Worm (Caenorhabditis elegans) whole organism, midembryonic: ENCODE data around the gene twk-43.

ENCODE experiments used
- T22C8.4 ChIP-seq: fragments of 200-800 bp; sonication (Bioruptor generic); IDR thresholded peaks from 2 replicates; pipeline ENCODE4 v1.3.6; 2022; ENCODE audit warnings: missing genetic modification characterization, missing compliant biosample characterization
- cog-1 ChIP-seq: sonication (generic microtip); optimal IDR thresholded peaks from 2 replicates; lab custom pipeline; 2016; ENCODE audit warnings: missing genetic modification characterization, missing compliant biosample characterization
- flt-1 ChIP-seq: fragments of 200-800 bp; sonication (Bioruptor generic); IDR thresholded peaks from 2 replicates; pipeline ENCODE4 v1.3.6; 2022; ENCODE audit warnings: missing genetic modification characterization, missing compliant biosample characterization
- klf-2 ChIP-seq: fragments of 200-800 bp; sonication (Bioruptor generic); conservative IDR thresholded peaks from 2 replicates; pipeline ENCODE4 v1.3.6; 2022; ENCODE audit warnings: missing genetic modification reagents, missing genetic modification characterization, missing compliant biosample characterization
- med-1 ChIP-seq: sonication (generic microtip); optimal IDR thresholded peaks from 2 replicates; lab custom pipeline; 2017; ENCODE audit warnings: missing genetic modification characterization, mild to moderate bottlenecking, missing compliant biosample characterization, antibody characterized with exemption, missing genetic modification reagents; ENCODE audit not compliant: insufficient read depth
- ref-1 ChIP-seq: fragments of 200-800 bp; sonication (Bioruptor generic); conservative IDR thresholded peaks from 2 replicates; pipeline ENCODE4 v1.3.6; 2022; ENCODE audit warnings: missing genetic modification reagents, missing genetic modification characterization, missing compliant biosample characterization
- tab-1 ChIP-seq: fragments of 200-800 bp; sonication (Bioruptor generic); IDR thresholded peaks from 2 replicates; pipeline ENCODE4 v1.3.6; 2022; ENCODE audit warnings: missing genetic modification characterization, missing compliant biosample characterization
- ztf-23 ChIP-seq: fragments of 200-800 bp; sonication (Bioruptor generic); IDR thresholded peaks from 2 replicates; pipeline ENCODE4 v1.3.6; 2022; ENCODE audit warnings: missing genetic modification reagents, missing genetic modification characterization, missing compliant biosample characterization
- ztf-29 ChIP-seq: fragments of 200-800 bp; sonication (Bioruptor generic); IDR thresholded peaks from 2 replicates; pipeline ENCODE4 v1.3.6; 2022; ENCODE audit warnings: missing genetic modification reagents, missing genetic modification characterization, missing compliant biosample characterization

Gene twk-43

DNA sequence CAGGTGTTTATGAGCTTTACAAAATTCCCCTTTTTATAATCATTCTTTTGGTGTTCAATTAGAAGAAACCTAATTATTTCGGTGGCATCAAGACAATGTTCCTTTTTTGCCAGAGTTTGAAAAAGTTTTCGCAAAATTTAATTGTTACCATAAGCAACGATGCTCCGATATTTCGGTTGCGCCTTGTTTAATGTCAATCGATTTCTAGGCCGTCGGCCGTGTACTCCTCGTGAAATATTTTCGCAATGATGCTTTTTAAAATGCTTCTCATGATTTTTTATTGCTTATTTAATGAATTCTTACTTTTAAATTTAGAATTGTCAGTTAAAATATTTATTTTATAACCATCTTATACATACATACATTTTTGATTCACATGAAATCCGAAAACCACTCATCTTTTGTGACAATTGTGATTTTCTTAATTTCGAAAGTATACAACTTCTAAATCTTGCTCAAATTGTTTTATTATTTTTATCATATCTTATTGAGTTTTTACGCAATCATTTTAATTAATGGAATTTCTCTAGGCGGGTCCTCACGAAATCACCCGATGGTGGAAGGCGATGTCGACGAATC lies 32.9 kb upstream of the twk-43 start, which contains the start of gene C50B6.3:
Gene C50B6.3 (plus strand): TSS at position 529 of the 579 bp plus-strand sequence.
- TF ChIP-seq flt-1 (GFP tag; lab: Robert Waterston, UW), result no peak
- TF ChIP-seq tab-1 (GFP tag; lab: Robert Waterston, UW), result no peak
- 0 out of 2 replicates have a peak, but pooled peaks have one; percentile 62 for TF ChIP-seq ztf-23 (GFP tag; lab: Robert Waterston, UW)
- no peak for TF ChIP-seq klf-2 (GFP tag; lab: Robert Waterston, UW)
- TF ChIP-seq ztf-29 (GFP tag; lab: Robert Waterston, UW), result no peak
- no peak for TF ChIP-seq cog-1 (tag; lab: Kevin White, UChicago)
- no peak for TF ChIP-seq med-1
- no peak for TF ChIP-seq ref-1
- peak; percentile 69 for TF ChIP-seq T22C8.4 (GFP tag; lab: Robert Waterston, UW)

DNA sequence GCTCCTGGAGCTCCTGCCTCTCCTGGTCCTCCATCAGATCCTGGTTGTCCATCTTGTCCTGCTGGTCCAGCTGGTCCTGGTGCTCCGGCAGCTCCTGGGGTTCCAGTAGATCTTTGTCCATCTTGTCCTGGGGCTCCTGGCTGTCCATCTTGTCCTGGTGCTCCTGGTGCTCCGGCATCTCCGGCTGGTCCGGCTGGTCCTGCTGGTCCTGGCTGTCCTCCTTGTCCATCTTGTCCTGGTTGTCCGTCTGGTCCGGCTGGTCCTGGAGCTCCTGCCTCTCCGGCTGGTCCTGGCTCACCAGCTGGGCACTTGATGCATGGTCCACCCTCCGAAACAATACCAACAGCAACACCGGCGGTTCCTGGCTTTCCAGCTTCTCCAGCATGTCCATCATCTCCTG lies 28.8 kb upstream of the twk-43 start:
- TF ChIP-seq klf-2 (GFP tag; lab: Robert Waterston, UW), result 0 out of 2 replicates have a peak, but pooled peaks have one; percentile 8
- TF ChIP-seq tab-1 (GFP tag; lab: Robert Waterston, UW), result 0 out of 2 replicates have a peak, but pooled peaks have one; percentile 31

DNA sequence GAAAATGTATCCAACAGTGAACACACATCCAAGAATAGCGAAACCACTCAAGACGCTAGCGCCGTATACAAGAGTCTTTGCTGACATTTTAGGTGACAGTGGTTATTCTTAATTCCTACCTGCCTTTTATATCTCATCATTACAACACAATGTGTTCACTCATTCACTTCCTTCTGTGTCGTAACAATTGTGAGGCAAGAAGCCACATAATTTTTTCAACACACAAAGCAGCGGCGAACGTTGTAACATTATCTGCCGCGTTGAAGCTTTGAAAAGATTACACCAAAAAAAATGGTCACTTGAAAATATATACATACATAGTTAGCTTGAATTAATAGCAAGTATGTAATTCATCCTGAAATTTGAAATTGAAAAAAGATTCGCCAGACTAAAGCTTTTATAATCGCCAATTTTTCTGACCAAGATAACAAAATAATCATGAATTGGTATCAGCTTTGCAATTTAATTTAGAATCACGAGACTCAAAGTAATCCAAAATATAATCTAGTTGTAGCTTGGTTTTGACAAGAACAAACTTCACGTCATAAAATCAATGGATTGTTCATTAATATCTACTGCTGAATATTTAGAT lies 28.1 kb upstream of the twk-43 start, which contains the start of the genes col-161 and srh-18:
Gene col-161 (minus strand): TSS at position 101 of the 592 bp plus-strand sequence.
Gene srh-18 (plus strand): TSS at position 542 of the 592 bp plus-strand sequence.
- TF ChIP-seq flt-1 (GFP tag; lab: Robert Waterston, UW), result no peak
- no peak for TF ChIP-seq klf-2 (GFP tag; lab: Robert Waterston, UW)
- no peak for TF ChIP-seq cog-1 (tag; lab: Kevin White, UChicago)

DNA sequence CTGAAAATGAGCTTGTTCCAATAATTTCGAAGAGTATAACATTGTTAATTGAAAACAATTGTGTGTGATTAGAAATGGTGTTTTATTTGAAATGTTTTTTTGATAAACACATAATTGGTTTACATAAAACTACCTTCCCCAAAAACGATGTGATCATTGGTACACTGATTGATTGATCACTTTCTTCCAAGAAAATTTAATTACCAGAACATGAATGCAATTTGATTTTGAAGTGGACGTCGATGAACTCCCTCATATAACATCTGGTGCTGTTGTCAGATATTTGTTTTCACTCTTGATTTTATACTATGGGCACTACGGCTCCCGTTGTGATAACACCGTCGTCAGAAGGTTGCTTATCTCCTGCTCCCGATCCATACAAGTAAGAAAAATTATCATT lies 25.4 kb upstream of the twk-43 start, which contains the start of gene srh-15:
Gene srh-15 (plus strand): TSS at position 301 of the 400 bp plus-strand sequence.
- TF ChIP-seq klf-2 (GFP tag; lab: Robert Waterston, UW), result no peak

DNA sequence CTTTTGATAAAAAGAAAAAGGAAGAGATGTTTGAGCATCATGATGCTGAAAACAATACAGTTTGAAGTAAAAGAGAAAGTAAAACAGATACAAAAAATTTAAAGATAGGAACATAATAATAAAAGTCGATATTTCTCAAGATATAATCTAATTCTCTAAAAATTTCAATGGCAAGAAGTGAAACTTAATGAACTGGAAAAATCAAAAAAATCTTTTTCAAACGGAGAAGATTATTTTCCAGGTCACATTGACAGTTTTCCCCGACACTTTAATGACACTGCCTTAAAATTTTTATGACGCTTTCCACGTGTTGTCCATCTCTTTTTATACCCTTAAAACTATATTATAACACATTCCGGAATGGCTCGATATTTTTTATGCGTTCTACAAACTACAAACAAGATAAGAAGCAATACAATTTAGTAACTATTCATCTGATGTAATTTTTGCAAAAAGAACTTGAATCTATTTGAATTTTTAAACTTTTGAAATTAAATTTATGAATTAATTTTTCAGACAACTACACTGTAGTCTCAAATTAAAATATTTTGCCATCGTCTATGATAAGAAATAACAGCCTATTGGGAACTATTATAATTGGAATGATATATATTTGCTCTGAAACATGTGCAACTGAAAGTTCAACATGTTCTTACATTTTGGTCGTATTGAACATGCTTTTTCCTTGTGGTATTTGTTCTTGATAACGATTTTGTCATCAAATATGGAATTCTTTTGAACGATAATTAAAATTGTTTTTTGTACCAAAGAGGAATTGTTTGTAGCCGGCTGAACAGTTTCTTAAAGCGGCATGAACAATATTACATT lies 20.9 kb upstream of the twk-43 start, which contains the start of gene C50B6.7:
Gene C50B6.7 (minus strand): TSS at position 51 of the 828 bp plus-strand sequence.
- no peak for TF ChIP-seq ztf-29 (GFP tag; lab: Robert Waterston, UW)
- no peak for TF ChIP-seq ref-1
- no peak for TF ChIP-seq med-1
- TF ChIP-seq tab-1 (GFP tag; lab: Robert Waterston, UW), result no peak
- no peak for TF ChIP-seq flt-1 (GFP tag; lab: Robert Waterston, UW)
- TF ChIP-seq klf-2 (GFP tag; lab: Robert Waterston, UW), result no peak
- TF ChIP-seq cog-1 (tag; lab: Kevin White, UChicago), result no peak
- TF ChIP-seq T22C8.4 (GFP tag; lab: Robert Waterston, UW), result no peak
- no peak for TF ChIP-seq ztf-23 (GFP tag; lab: Robert Waterston, UW)

ce11 chrV:13327463-13327862 lies 18.6 kb upstream of the twk-43 start, which contains the start of gene str-37:
Gene str-37 (plus strand): TSS chrV:13327763.
- TF ChIP-seq cog-1 (tag; lab: Kevin White, UChicago) (no peak), ref-1 (no peak), med-1 (no peak), ztf-29 (GFP tag; lab: Robert Waterston, UW) (no peak), flt-1 (GFP tag; lab: Robert Waterston, UW) (no peak)

DNA sequence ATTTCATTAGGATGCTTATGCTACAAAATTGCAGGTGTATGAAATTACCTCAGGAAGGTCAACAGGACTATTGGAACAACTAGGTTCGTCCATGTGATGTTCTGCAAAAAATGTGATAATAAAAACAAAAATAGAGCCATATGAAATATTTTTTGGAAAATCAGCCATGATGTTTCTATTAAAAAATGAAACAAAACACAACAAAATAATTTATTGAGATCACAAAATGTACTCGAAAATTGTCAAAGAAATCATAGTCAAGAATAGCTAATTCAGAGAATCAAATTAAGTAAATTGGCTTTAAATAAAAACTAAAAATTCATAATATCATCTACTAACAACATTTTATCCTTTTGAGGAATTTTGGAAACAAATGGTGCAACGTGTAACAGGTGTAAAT lies 15.2 kb upstream of the twk-43 start, which contains the start of gene nhr-129:
Gene nhr-129 (minus strand): TSS at position 101 of the 400 bp plus-strand sequence.
- no peak for TF ChIP-seq tab-1 (GFP tag; lab: Robert Waterston, UW)
- no peak for TF ChIP-seq med-1
- no peak for TF ChIP-seq flt-1 (GFP tag; lab: Robert Waterston, UW)
- TF ChIP-seq ztf-29 (GFP tag; lab: Robert Waterston, UW), result no peak

- TF ChIP-seq flt-1 (GFP tag; lab: Robert Waterston, UW), result no peak
- TF ChIP-seq ztf-29 (GFP tag; lab: Robert Waterston, UW), result no peak
- no peak for TF ChIP-seq med-1
- TF ChIP-seq cog-1 (tag; lab: Kevin White, UChicago), result no peak
- no peak for TF ChIP-seq tab-1 (GFP tag; lab: Robert Waterston, UW)
- TF ChIP-seq T22C8.4 (GFP tag; lab: Robert Waterston, UW), result no peak
- no peak for TF ChIP-seq klf-2 (GFP tag; lab: Robert Waterston, UW)
These were observed 12.5 kb upstream of the twk-43 start, which contains the start of gene nhr-168 for ce11 chrV:13333386-13334180. Gene nhr-168 (minus strand): TSS chrV:13333871.

ce11 chrV:13334447-13334846 lies 11.6 kb upstream of the twk-43 start:
- TF ChIP-seq ztf-29 (GFP tag; lab: Robert Waterston, UW) (no peak), flt-1 (GFP tag; lab: Robert Waterston, UW) (no peak), ztf-23 (GFP tag; lab: Robert Waterston, UW) (no peak), klf-2 (GFP tag; lab: Robert Waterston, UW) (no peak), tab-1 (GFP tag; lab: Robert Waterston, UW) (no peak), cog-1 (tag; lab: Kevin White, UChicago) (no peak)
